Fruit fly (Drosophila melanogaster): ENCODE measurements around the gene myd.

DNA sequence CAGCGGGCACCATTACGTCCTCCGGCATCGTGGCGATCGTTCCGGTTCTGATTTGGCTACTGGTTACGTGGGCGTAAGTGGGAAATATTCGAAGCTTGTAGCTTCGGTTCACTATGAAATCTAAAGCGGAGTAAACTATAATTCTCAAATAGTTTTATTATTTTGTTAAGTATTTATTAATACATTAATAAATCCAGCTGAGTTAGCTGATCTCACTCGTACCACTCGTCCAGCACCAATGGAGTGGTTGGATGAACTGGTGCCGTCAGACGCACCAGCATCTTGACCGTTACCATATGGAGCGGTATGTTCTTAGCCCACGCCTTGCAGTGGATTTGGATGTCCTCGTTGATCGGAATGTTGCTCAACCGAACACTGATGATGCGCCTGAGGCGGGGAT, 47.6 kb downstream of the myd start, which contains the start of gene CG11703:
- TF ChIP-seq CG1620 (GFP tag; optimal IDR thresholded peaks at IDR 0.05) (no peak), Clk (GFP tag; optimal IDR thresholded peaks at IDR 0.05) (no peak)
